Fruit fly (Drosophila melanogaster) whole organism, embryonic: Measurements from ENCODE around the gene pod1.

Source experiments
- B-H1 ChIP-seq: fragments of 200-800 bp; sonication (Bioruptor generic); IDR thresholded peaks from 3 replicates; pipeline ENCODE4 v1.3.6; 2022; ENCODE audit warnings: missing biosample characterization, missing genetic modification characterization
- Bgb ChIP-seq: fragments of 200-800 bp; sonication (Bioruptor generic); IDR thresholded peaks from 2 replicates; pipeline ENCODE4 v1.3.6; 2022; ENCODE audit warnings: missing biosample characterization, missing genetic modification characterization; ENCODE audit not compliant: partially characterized antibody
- BtbVII ChIP-seq: fragments of 200-800 bp; sonication (Bioruptor generic); optimal IDR thresholded peaks from 3 replicates; lab custom pipeline; 2017; ENCODE audit warnings: missing biosample characterization, mild to moderate bottlenecking, missing genetic modification characterization
- CG10366 ChIP-seq: fragments of 200-800 bp; sonication (Bioruptor generic); IDR thresholded peaks from 2 replicates; pipeline ENCODE4 v1.3.6; 2022; ENCODE audit warnings: missing biosample characterization, missing genetic modification characterization
- CG10462 ChIP-seq: fragments of 200-800 bp; sonication (Bioruptor generic); optimal IDR thresholded peaks from 2 replicates; lab custom pipeline; 2016; ENCODE audit warnings: missing biosample characterization, missing genetic modification characterization
- CG11696 ChIP-seq: fragments of 200-800 bp; sonication (Bioruptor generic); IDR thresholded peaks from 2 replicates; pipeline ENCODE4 v1.3.6; 2022; ENCODE audit warnings: missing biosample characterization, missing genetic modification characterization
- CG12104 ChIP-seq: fragments of 200-800 bp; sonication (Bioruptor generic); optimal IDR thresholded peaks from 3 replicates; lab custom pipeline; 2016; ENCODE audit warnings: missing biosample characterization, missing genetic modification characterization
- CG12942 ChIP-seq: fragments of 200-800 bp; sonication (Bioruptor generic); optimal IDR thresholded peaks from 3 replicates; lab custom pipeline; 2016; ENCODE audit warnings: missing biosample characterization, missing genetic modification characterization
- CG1529 ChIP-seq: fragments of 200-800 bp; sonication (Bioruptor generic); optimal IDR thresholded peaks from 3 replicates; lab custom pipeline; 2018; ENCODE audit warnings: missing biosample characterization, missing genetic modification characterization
- CG17359 ChIP-seq: fragments of 200-800 bp; sonication (Bioruptor generic); optimal IDR thresholded peaks from 3 replicates; lab custom pipeline; 2018; ENCODE audit warnings: missing biosample characterization, mild to moderate bottlenecking, missing genetic modification characterization, moderate library complexity
- CG17385 ChIP-seq: fragments of 200-800 bp; sonication (Bioruptor generic); optimal IDR thresholded peaks from 3 replicates; lab custom pipeline; 2018; ENCODE audit warnings: missing biosample characterization, mild to moderate bottlenecking, missing genetic modification characterization
- CG31224 ChIP-seq: fragments of 200-800 bp; sonication (Bioruptor generic); IDR thresholded peaks from 2 replicates; pipeline ENCODE4 v1.3.6; 2022; ENCODE audit warnings: missing biosample characterization, missing genetic modification characterization
- CG4820 ChIP-seq: fragments of 200-800 bp; sonication (Bioruptor generic); optimal IDR thresholded peaks from 3 replicates; lab custom pipeline; 2016; ENCODE audit warnings: missing biosample characterization, missing genetic modification characterization
- CG4854 ChIP-seq: fragments of 200-800 bp; sonication (Bioruptor generic); optimal IDR thresholded peaks from 2 replicates; lab custom pipeline; 2016; ENCODE audit warnings: missing biosample characterization, missing genetic modification characterization, inconsistent platforms
- CG6175 ChIP-seq: fragments of 200-800 bp; sonication (Bioruptor generic); IDR thresholded peaks from 3 replicates; pipeline ENCODE4 v1.3.6; 2022; ENCODE audit warnings: missing biosample characterization, missing genetic modification characterization
- CG8924 ChIP-seq: fragments of 200-800 bp; optimal IDR thresholded peaks from 3 replicates; lab custom pipeline; 2019; ENCODE audit warnings: missing biosample characterization, mild to moderate bottlenecking, missing genetic modification characterization, moderate library complexity
- CG9797 ChIP-seq: fragments of 200-800 bp; sonication (Bioruptor generic); optimal IDR thresholded peaks from 3 replicates; lab custom pipeline; 2018; ENCODE audit warnings: missing biosample characterization, mild to moderate bottlenecking, missing genetic modification characterization
- Dfd ChIP-seq, 2 experiments: fragments of >200 bp; optimal IDR thresholded peaks; 2 replicates each; lab custom pipeline; 2017; ENCODE audit warnings: missing biosample characterization in 2 of 2, missing genetic modification characterization in 2 of 2
- H15 ChIP-seq: fragments of 200-800 bp; sonication (Bioruptor generic); IDR thresholded peaks from 3 replicates; pipeline ENCODE4 v1.3.6; 2022; ENCODE audit warnings: missing biosample characterization, missing genetic modification characterization
- HmgZ ChIP-seq: fragments of 200-800 bp; sonication (Bioruptor generic); optimal IDR thresholded peaks from 2 replicates; lab custom pipeline; 2018; ENCODE audit warnings: missing biosample characterization, mild to moderate bottlenecking, missing genetic modification characterization
- Hmx ChIP-seq: fragments of 200-800 bp; sonication (Bioruptor generic); optimal IDR thresholded peaks from 2 replicates; lab custom pipeline; 2016; ENCODE audit warnings: missing biosample characterization, missing genetic modification characterization
- Lhr ChIP-seq: fragments of 200-800 bp; sonication (Bioruptor generic); optimal IDR thresholded peaks from 3 replicates; lab custom pipeline; 2017; ENCODE audit warnings: mild to moderate bottlenecking, missing biosample characterization, missing genetic modification reagents, missing genetic modification characterization
- Neu2 ChIP-seq: fragments of 200-800 bp; sonication (Bioruptor generic); optimal IDR thresholded peaks from 3 replicates; lab custom pipeline; 2016; ENCODE audit warnings: missing biosample characterization, missing genetic modification characterization, borderline replicate concordance
- Oli ChIP-seq: fragments of 200-800 bp; sonication (Bioruptor generic); optimal IDR thresholded peaks from 2 replicates; lab custom pipeline; 2018; ENCODE audit warnings: missing biosample characterization, mild to moderate bottlenecking, missing genetic modification characterization, moderate library complexity
- Optix ChIP-seq: fragments of 200-800 bp; sonication (Bioruptor generic); IDR thresholded peaks from 3 replicates; pipeline ENCODE4 v1.3.6; 2022; ENCODE audit warnings: missing biosample characterization, missing genetic modification characterization
- PHDP ChIP-seq: fragments of 200-800 bp; sonication (Bioruptor generic); optimal IDR thresholded peaks from 3 replicates; lab custom pipeline; 2018; ENCODE audit warnings: missing biosample characterization, mild to moderate bottlenecking, missing genetic modification characterization, moderate library complexity
- Ravus ChIP-seq: fragments of 200-800 bp; sonication (Bioruptor generic); IDR thresholded peaks from 2 replicates; pipeline ENCODE4 v1.3.6; 2022; ENCODE audit warnings: missing biosample characterization, missing genetic modification characterization
- Xrp1 ChIP-seq: fragments of 200-800 bp; sonication (Bioruptor generic); IDR thresholded peaks from 2 replicates; pipeline ENCODE4 v1.3.6; 2022; ENCODE audit warnings: missing biosample characterization, missing genetic modification characterization
- ash1 ChIP-seq: fragments of 200-800 bp; sonication (Bioruptor generic); optimal IDR thresholded peaks from 2 replicates; lab custom pipeline; 2018; ENCODE audit warnings: missing biosample characterization, mild to moderate bottlenecking, missing genetic modification characterization
- cas ChIP-seq: fragments of 200-800 bp; sonication (Bioruptor generic); IDR thresholded peaks from 2 replicates; pipeline ENCODE4 v1.3.6; 2022; ENCODE audit warnings: missing biosample characterization, missing genetic modification characterization
- ems ChIP-seq: fragments of 200-800 bp; sonication (Bioruptor generic); optimal IDR thresholded peaks from 3 replicates; lab custom pipeline; 2016; ENCODE audit warnings: missing biosample characterization, missing genetic modification characterization
- fd3F ChIP-seq: fragments of 200-800 bp; sonication (Bioruptor generic); optimal IDR thresholded peaks from 2 replicates; lab custom pipeline; 2018; ENCODE audit warnings: missing biosample characterization, mild to moderate bottlenecking, missing genetic modification characterization, moderate library complexity
- gfzf ChIP-seq: fragments of 200-800 bp; sonication (Bioruptor generic); optimal IDR thresholded peaks from 2 replicates; lab custom pipeline; 2016; ENCODE audit warnings: missing biosample characterization, mild to moderate bottlenecking, missing genetic modification characterization, moderate library complexity
- hbn ChIP-seq: fragments of 200-800 bp; sonication (Bioruptor generic); IDR thresholded peaks from 2 replicates; pipeline ENCODE4 v1.3.6; 2022; ENCODE audit warnings: missing biosample characterization, missing genetic modification characterization; ENCODE audit not compliant: partially characterized antibody
- jumu ChIP-seq: fragments of 200-800 bp; sonication (Bioruptor generic); optimal IDR thresholded peaks from 3 replicates; lab custom pipeline; 2016; ENCODE audit warnings: missing biosample characterization, missing genetic modification characterization
- maf-S ChIP-seq: fragments of 200-800 bp; sonication (Bioruptor generic); optimal IDR thresholded peaks from 2 replicates; lab custom pipeline; 2016; ENCODE audit warnings: missing biosample characterization, missing genetic modification characterization
- nerfin-1 ChIP-seq: fragments of 200-800 bp; sonication (Bioruptor generic); optimal IDR thresholded peaks from 3 replicates; lab custom pipeline; 2019; ENCODE audit warnings: missing biosample characterization, mild to moderate bottlenecking, missing genetic modification characterization, moderate library complexity
- nmo ChIP-seq: fragments of 200-800 bp; sonication (Bioruptor generic); optimal IDR thresholded peaks from 2 replicates; lab custom pipeline; 2018; ENCODE audit warnings: missing biosample characterization, mild to moderate bottlenecking, missing genetic modification characterization, moderate library complexity
- nom ChIP-seq: fragments of 200-800 bp; sonication (Bioruptor generic); optimal IDR thresholded peaks from 2 replicates; lab custom pipeline; 2017; ENCODE audit warnings: missing biosample characterization, missing genetic modification characterization, mild to moderate bottlenecking, moderate library complexity, missing genetic modification reagents
- otp ChIP-seq: fragments of 200-800 bp; sonication (Bioruptor generic); IDR thresholded peaks from 3 replicates; pipeline ENCODE4, ENCODE4 v1.3.6; 2022; ENCODE audit warnings: missing biosample characterization, missing genetic modification characterization
- peb ChIP-seq: fragments of 200-800 bp; sonication (Bioruptor generic); IDR thresholded peaks from 2 replicates; pipeline ENCODE4 v1.3.6; 2022; ENCODE audit warnings: missing biosample characterization, missing genetic modification characterization
- pros ChIP-seq: fragments of 200-800 bp; sonication (Bioruptor generic); optimal IDR thresholded peaks from 3 replicates; lab custom pipeline; 2019; ENCODE audit warnings: missing biosample characterization, mild to moderate bottlenecking, missing genetic modification characterization, moderate library complexity
- ranshi ChIP-seq: fragments of 200-800 bp; sonication (Bioruptor generic); IDR thresholded peaks from 2 replicates; pipeline ENCODE4 v1.3.6; 2022; ENCODE audit warnings: missing biosample characterization, missing genetic modification characterization
- scrt ChIP-seq: fragments of 200-800 bp; sonication (Bioruptor generic); optimal IDR thresholded peaks from 2 replicates; lab custom pipeline; 2018; ENCODE audit warnings: missing biosample characterization, mild to moderate bottlenecking, missing genetic modification characterization, moderate library complexity
- sens ChIP-seq: fragments of 200-800 bp; sonication (Bioruptor generic); peaks from one replicate; lab custom pipeline; 2016; ENCODE audit warnings: missing biosample characterization, missing genetic modification characterization
- sisA ChIP-seq: fragments of 200-800 bp; sonication (Bioruptor generic); IDR thresholded peaks from 2 replicates; pipeline ENCODE4 v1.3.6; 2022; ENCODE audit warnings: missing biosample characterization, missing genetic modification characterization
- slou ChIP-seq: fragments of 200-800 bp; sonication (Bioruptor generic); optimal IDR thresholded peaks from 3 replicates; lab custom pipeline; 2016; ENCODE audit warnings: missing biosample characterization, missing genetic modification characterization
- tll ChIP-seq, 2 experiments: fragments of 200-800 bp in 1 of 2; fragments of >200 bp in 1 of 2; sonication (Bioruptor generic) in 1 of 2; optimal IDR thresholded peaks; 2 replicates each; lab custom pipeline; 2017 to 2019; ENCODE audit warnings: missing biosample characterization in 2 of 2, missing genetic modification characterization in 2 of 2, mild to moderate bottlenecking in 1 of 2, moderate library complexity in 1 of 2
- tup ChIP-seq: fragments of 200-800 bp; sonication (Bioruptor generic); optimal IDR thresholded peaks from 2 replicates; lab custom pipeline; 2016; ENCODE audit warnings: missing biosample characterization, mild to moderate bottlenecking, missing genetic modification characterization, moderate library complexity
- vvl ChIP-seq: fragments of 200-800 bp; sonication (Bioruptor generic); IDR thresholded peaks from 2 replicates; pipeline ENCODE4 v1.3.6; 2022; ENCODE audit warnings: missing biosample characterization, missing genetic modification characterization
- zfh2 ChIP-seq: fragments of 200-800 bp; sonication (Bioruptor generic); optimal IDR thresholded peaks from 2 replicates; lab custom pipeline; 2016; ENCODE audit warnings: missing biosample characterization, missing genetic modification characterization

pod1 gene

dm6 chrX:6852574-6852973 is 49.1 kb downstream of the pod1 start (continued):
- TF ChIP-seq CG12942 (GFP tag; lab: Kevin White, UChicago) (peak; percentile 86), vvl (peak; percentile 93), sens (GFP tag; lab: Kevin White, UChicago) (peak; percentile 98), slou (GFP tag; lab: Kevin White, UChicago) (peak; percentile 82), CG6175 (peak; percentile 79; the same call in 2 of the 3 replicates), CG4820 (GFP tag; lab: Kevin White, UChicago) (peak; percentile 89), CG9797 (GFP tag; lab: Kevin White, UChicago) (peak; percentile 49), HmgZ (tag; lab: Kevin White, UChicago) (peak; percentile 95), ash1 (GFP tag; lab: Kevin White, UChicago) (peak; percentile 40), CG10462 (GFP tag; lab: Kevin White, UChicago) (peak; percentile 71), hbn (GFP tag; lab: Robert Waterston, UW) (no peak), Dfd (GFP tag; optimal IDR thresholded peaks at IDR 0.05; lab: Kevin White, UChicago) (peak in 1 of 2 experiments; percentile 48), CG31224 (GFP tag; lab: Robert Waterston, UW) (peak; percentile 79), fd3F (GFP tag; lab: Kevin White, UChicago) (peak; percentile 89), ranshi (GFP tag; lab: Robert Waterston, UW) (peak; percentile 88), CG8924 (tag; lab: Kevin White, UChicago) (peak; percentile 89), Optix (GFP tag; lab: Robert Waterston, UW) (peak; percentile 81), Oli (tag; lab: Kevin White, UChicago) (peak; percentile 92), Xrp1 (GFP tag; lab: Robert Waterston, UW) (peak; percentile 89), CG17385 (GFP tag; lab: Kevin White, UChicago) (peak; percentile 83), Bgb (GFP tag; lab: Robert Waterston, UW) (peak; percentile 41; the same call in 1 of the 2 replicates), sisA (GFP tag; lab: Robert Waterston, UW) (peak; percentile 86), ems (GFP tag; lab: Kevin White, UChicago) (peak; percentile 92), H15 (GFP tag; lab: Robert Waterston, UW) (peak; percentile 78), Neu2 (GFP tag; lab: Kevin White, UChicago) (peak; percentile 75), jumu (GFP tag; lab: Kevin White, UChicago) (peak; percentile 92), scrt (peak; percentile 83), peb (GFP tag; lab: Robert Waterston, UW) (peak; percentile 71), CG17359 (tag; lab: Kevin White, UChicago) (peak; percentile 91), CG11696 (GFP tag; lab: Robert Waterston, UW) (peak; percentile 51; the same call in 1 of the 2 replicates), Ravus (peak; percentile 53), tll (GFP tag; optimal IDR thresholded peaks at IDR 0.05; lab: Kevin White, UChicago) (no peak), BtbVII (GFP tag; lab: Kevin White, UChicago) (peak; percentile 85), PHDP (tag; lab: Kevin White, UChicago) (peak; percentile 91), tup (GFP tag; lab: Kevin White, UChicago) (peak; percentile 69), gfzf (GFP tag; lab: Kevin White, UChicago) (peak; percentile 38), nmo (GFP tag; lab: Kevin White, UChicago) (peak; percentile 95), nom (peak; percentile 79), zfh2 (GFP tag; lab: Kevin White, UChicago) (peak; percentile 93), Lhr (GFP tag; lab: Kevin White, UChicago) (peak; percentile 83), CG12104 (GFP tag; lab: Kevin White, UChicago) (peak; percentile 90), CG1529 (GFP tag; lab: Kevin White, UChicago) (peak; percentile 79), maf-S (GFP tag; lab: Kevin White, UChicago) (peak; percentile 90), CG4854 (peak; percentile 90), cas (GFP tag; lab: Robert Waterston, UW) (peak; percentile 36), otp (GFP tag; lab: Robert Waterston, UW) (peak; percentile 83), pros (GFP tag; lab: Kevin White, UChicago) (no peak), Hmx (peak; percentile 74), CG10366 (peak; percentile 77), nerfin-1 (tag; lab: Kevin White, UChicago) (peak; percentile 83), B-H1 (GFP tag; lab: Robert Waterston, UW) (peak; percentile 68)
